Fruit fly (Drosophila melanogaster) whole organism, prepupa: ENCODE results near the gene Pisd.

Experiments used
- Blimp-1 ChIP-seq: fragments of 200-800 bp; sonication (Bioruptor generic); optimal IDR thresholded peaks from 3 replicates; lab custom pipeline; 2017; ENCODE audit warnings: missing biosample characterization, missing genetic modification characterization, mild to moderate bottlenecking, moderate library complexity, missing genetic modification reagents
- CG10631 ChIP-seq: fragments of 200-800 bp; sonication (Bioruptor generic); optimal IDR thresholded peaks from 2 replicates; lab custom pipeline; 2016; ENCODE audit warnings: missing biosample characterization, missing genetic modification characterization
- CG10669 ChIP-seq: fragments of 200-800 bp; sonication (Bioruptor generic); optimal IDR thresholded peaks from 3 replicates; lab custom pipeline; 2018; ENCODE audit warnings: missing biosample characterization, mild to moderate bottlenecking, missing genetic modification characterization, moderate library complexity
- CG11294 ChIP-seq: fragments of 200-800 bp; sonication (Bioruptor generic); IDR thresholded peaks from 2 replicates; pipeline ENCODE4 v1.3.6; 2022; ENCODE audit warnings: missing biosample characterization, missing genetic modification characterization
- CG11762 ChIP-seq: fragments of 200-800 bp; sonication (Bioruptor generic); optimal IDR thresholded peaks from 3 replicates; lab custom pipeline; 2016; ENCODE audit warnings: missing biosample characterization, missing genetic modification characterization; ENCODE audit not compliant: insufficient read depth
- CG15336 ChIP-seq: fragments of 200-800 bp; sonication (Bioruptor generic); IDR thresholded peaks from 2 replicates; pipeline ENCODE4 v1.3.6; 2022; ENCODE audit warnings: missing biosample characterization, missing genetic modification characterization
- CG1621 ChIP-seq: fragments of 200-800 bp; sonication (Bioruptor generic); optimal IDR thresholded peaks from 3 replicates; lab custom pipeline; 2018; ENCODE audit warnings: missing biosample characterization, mild to moderate bottlenecking, missing genetic modification characterization
- CG16779 ChIP-seq: fragments of 200-800 bp; sonication (Bioruptor generic); optimal IDR thresholded peaks from 3 replicates; lab custom pipeline; 2017; ENCODE audit warnings: missing biosample characterization, mild to moderate bottlenecking, missing genetic modification characterization
- CG31627 ChIP-seq: fragments of 200-800 bp; sonication (Bioruptor generic); optimal IDR thresholded peaks from 3 replicates; lab custom pipeline; 2016; ENCODE audit warnings: missing biosample characterization, missing genetic modification characterization
- CG34406 ChIP-seq: fragments of 200-800 bp; sonication (Bioruptor generic); optimal IDR thresholded peaks from 3 replicates; lab custom pipeline; 2016; ENCODE audit warnings: missing biosample characterization, missing genetic modification characterization
- CG3919 ChIP-seq: fragments of 200-800 bp; sonication (Bioruptor generic); optimal IDR thresholded peaks from 3 replicates; lab custom pipeline; 2016; ENCODE audit warnings: missing biosample characterization, missing genetic modification characterization
- CG4318 ChIP-seq: fragments of 200-800 bp; sonication (Bioruptor generic); optimal IDR thresholded peaks from 3 replicates; lab custom pipeline; 2017; ENCODE audit warnings: missing biosample characterization, mild to moderate bottlenecking, missing genetic modification characterization
- CG6276 ChIP-seq: fragments of 200-800 bp; sonication (Bioruptor generic); optimal IDR thresholded peaks from 2 replicates; lab custom pipeline; 2017; ENCODE audit warnings: missing biosample characterization, mild to moderate bottlenecking, missing genetic modification characterization
- CG6792 ChIP-seq: fragments of 200-800 bp; sonication (Bioruptor generic); optimal IDR thresholded peaks from 3 replicates; lab custom pipeline; 2016; ENCODE audit warnings: missing biosample characterization, missing genetic modification characterization
- CG6808 ChIP-seq: fragments of 200-800 bp; sonication (Bioruptor generic); optimal IDR thresholded peaks from 3 replicates; lab custom pipeline; 2017; ENCODE audit warnings: missing biosample characterization, missing genetic modification characterization, mild to moderate bottlenecking, moderate library complexity, missing genetic modification reagents
- CG6854 ChIP-seq: fragments of 200-800 bp; sonication (Bioruptor generic); optimal IDR thresholded peaks from 2 replicates; lab custom pipeline; 2017; ENCODE audit warnings: missing biosample characterization, mild to moderate bottlenecking, missing genetic modification characterization
- CG7368 ChIP-seq: fragments of 200-800 bp; sonication (Bioruptor generic); optimal IDR thresholded peaks from 3 replicates; lab custom pipeline; 2016; ENCODE audit warnings: missing biosample characterization, missing genetic modification characterization
- CG8119 ChIP-seq: fragments of 200-800 bp; sonication (Bioruptor generic); IDR thresholded peaks from 3 replicates; pipeline ENCODE4 v1.3.6; 2022; ENCODE audit warnings: missing biosample characterization, missing genetic modification characterization
- CG8319 ChIP-seq: fragments of 200-800 bp; sonication (Bioruptor generic); optimal IDR thresholded peaks from 3 replicates; lab custom pipeline; 2016; ENCODE audit warnings: missing biosample characterization, missing genetic modification characterization
- CG8632 ChIP-seq: fragments of 200-800 bp; sonication (Bioruptor generic); optimal IDR thresholded peaks from 3 replicates; lab custom pipeline; 2016; ENCODE audit warnings: missing biosample characterization, missing genetic modification characterization
- CG9139 ChIP-seq: fragments of 200-800 bp; sonication (Bioruptor generic); optimal IDR thresholded peaks from 3 replicates; lab custom pipeline; 2017; ENCODE audit warnings: missing biosample characterization, mild to moderate bottlenecking, missing genetic modification characterization
- Eip75B ChIP-seq: fragments of 200-800 bp; sonication (Bioruptor generic); optimal IDR thresholded peaks from 3 replicates; lab custom pipeline; 2016; ENCODE audit warnings: missing biosample characterization, missing genetic modification characterization
- Eip78C ChIP-seq: fragments of 200-800 bp; sonication (Bioruptor generic); peaks from one replicate; lab custom pipeline; 2016; ENCODE audit warnings: missing biosample characterization, missing genetic modification characterization
- Eip93F ChIP-seq: fragments of 200-800 bp; sonication (Bioruptor generic); optimal IDR thresholded peaks from 2 replicates; lab custom pipeline; 2016; ENCODE audit warnings: missing biosample characterization, mild to moderate bottlenecking, missing genetic modification characterization
- Ets21C ChIP-seq: fragments of 200-800 bp; sonication (Bioruptor generic); optimal IDR thresholded peaks from 3 replicates; lab custom pipeline; 2016; ENCODE audit warnings: missing biosample characterization, missing genetic modification characterization
- Ets96B ChIP-seq: fragments of 200-800 bp; optimal IDR thresholded peaks from 2 replicates; lab custom pipeline; 2019; ENCODE audit warnings: missing biosample characterization, mild to moderate bottlenecking, missing genetic modification characterization, moderate library complexity
- Hr39 ChIP-seq: fragments of 200-800 bp; sonication (Bioruptor generic); optimal IDR thresholded peaks from 2 replicates; lab custom pipeline; 2016; ENCODE audit warnings: missing biosample characterization, missing genetic modification characterization
- Lpt ChIP-seq: fragments of 200-800 bp; sonication (Bioruptor generic); optimal IDR thresholded peaks from 3 replicates; lab custom pipeline; 2016; ENCODE audit warnings: missing biosample characterization, missing genetic modification characterization
- Met ChIP-seq: fragments of 200-800 bp; sonication (Bioruptor generic); optimal IDR thresholded peaks from 3 replicates; lab custom pipeline; 2016; ENCODE audit warnings: missing biosample characterization, missing genetic modification characterization
- OdsH ChIP-seq: fragments of 200-800 bp; sonication (Bioruptor generic); optimal IDR thresholded peaks from 3 replicates; lab custom pipeline; 2016; ENCODE audit warnings: missing biosample characterization, missing genetic modification characterization
- Smox ChIP-seq: fragments of 200-800 bp; sonication (Bioruptor generic); optimal IDR thresholded peaks from 3 replicates; lab custom pipeline; 2016; ENCODE audit warnings: missing biosample characterization, missing genetic modification characterization
- Sox102F ChIP-seq: fragments of 200-800 bp; sonication (Bioruptor generic); optimal IDR thresholded peaks from 2 replicates; lab custom pipeline; 2016; ENCODE audit warnings: missing biosample characterization, mild to moderate bottlenecking, missing genetic modification characterization
- Sox14 ChIP-seq: fragments of 200-800 bp; sonication (Bioruptor generic); optimal IDR thresholded peaks from 3 replicates; lab custom pipeline; 2016; ENCODE audit warnings: missing biosample characterization, missing genetic modification characterization
- Sox15 ChIP-seq: fragments of 200-800 bp; sonication (Bioruptor generic); optimal IDR thresholded peaks from 3 replicates; lab custom pipeline; 2016; ENCODE audit warnings: missing biosample characterization, missing genetic modification characterization
- achi ChIP-seq: fragments of 200-800 bp; sonication (Bioruptor generic); optimal IDR thresholded peaks from 3 replicates; lab custom pipeline; 2016; ENCODE audit warnings: missing biosample characterization, missing genetic modification characterization
- acj6 ChIP-seq: fragments of 200-800 bp; sonication (Bioruptor generic); optimal IDR thresholded peaks from 3 replicates; lab custom pipeline; 2016; ENCODE audit warnings: missing biosample characterization, missing genetic modification characterization
- cyc ChIP-seq: fragments of 200-800 bp; sonication (Bioruptor generic); optimal IDR thresholded peaks from 3 replicates; lab custom pipeline; 2016; ENCODE audit warnings: missing biosample characterization, missing genetic modification characterization
- dac ChIP-seq: fragments of 200-800 bp; sonication (Bioruptor generic); optimal IDR thresholded peaks from 2 replicates; lab custom pipeline; 2017; ENCODE audit warnings: missing biosample characterization, mild to moderate bottlenecking, missing genetic modification characterization
- dsx ChIP-seq: fragments of 200-800 bp; optimal IDR thresholded peaks from 3 replicates; lab custom pipeline; 2019; ENCODE audit warnings: missing biosample characterization, mild to moderate bottlenecking, missing genetic modification characterization, moderate library complexity; ENCODE audit not compliant: poor library complexity, severe bottlenecking
- eg ChIP-seq: fragments of 200-800 bp; sonication (Bioruptor generic); IDR thresholded peaks from 3 replicates; pipeline ENCODE4 v1.3.6; 2022; ENCODE audit warnings: missing biosample characterization, missing genetic modification characterization
- esn ChIP-seq: fragments of 200-800 bp; sonication (Bioruptor generic); optimal IDR thresholded peaks from 2 replicates; lab custom pipeline; 2016; ENCODE audit warnings: missing biosample characterization, mild to moderate bottlenecking, missing genetic modification characterization, moderate library complexity
- fd85E ChIP-seq: fragments of 200-800 bp; sonication (Bioruptor generic); optimal IDR thresholded peaks from 3 replicates; lab custom pipeline; 2016; ENCODE audit warnings: missing biosample characterization, missing genetic modification characterization
- fkh ChIP-seq: fragments of 200-800 bp; sonication (Bioruptor generic); optimal IDR thresholded peaks from 3 replicates; lab custom pipeline; 2017; ENCODE audit warnings: missing biosample characterization, mild to moderate bottlenecking, missing genetic modification characterization, moderate library complexity
- lz ChIP-seq: fragments of 200-800 bp; sonication (Bioruptor generic); optimal IDR thresholded peaks from 3 replicates; lab custom pipeline; 2016; ENCODE audit warnings: missing biosample characterization, missing genetic modification characterization
- net ChIP-seq: fragments of 200-800 bp; sonication (Bioruptor generic); optimal IDR thresholded peaks from 3 replicates; lab custom pipeline; 2016; ENCODE audit warnings: missing biosample characterization, missing genetic modification characterization
- pdm3 ChIP-seq: fragments of 200-800 bp; sonication (Bioruptor generic); optimal IDR thresholded peaks from 3 replicates; lab custom pipeline; 2016; ENCODE audit warnings: missing biosample characterization, missing genetic modification characterization
- salr ChIP-seq, 2 experiments: fragments of 200-800 bp; sonication (Bioruptor generic); optimal IDR thresholded peaks; 3 replicates each; lab custom pipeline; 2016 to 2018; ENCODE audit warnings: missing biosample characterization in 2 of 2, missing genetic modification characterization in 2 of 2, mild to moderate bottlenecking in 1 of 2
- ss ChIP-seq, 2 experiments: fragments of 200-800 bp; sonication (Bioruptor generic); optimal IDR thresholded peaks; 2 replicates in 1 of 2; 3 replicates in 1 of 2; lab custom pipeline; 2017 to 2018; ENCODE audit warnings: mild to moderate bottlenecking in 2 of 2, missing biosample characterization in 2 of 2, missing genetic modification characterization in 2 of 2, moderate library complexity in 1 of 2
- svp ChIP-seq: fragments of 200-800 bp; sonication (Bioruptor generic); peaks from one replicate; lab custom pipeline; 2016; ENCODE audit warnings: missing biosample characterization, missing genetic modification characterization
- topi ChIP-seq: fragments of 200-800 bp; sonication (Bioruptor generic); optimal IDR thresholded peaks from 3 replicates; lab custom pipeline; 2016; ENCODE audit warnings: missing biosample characterization, missing genetic modification characterization
- vri ChIP-seq: fragments of 200-800 bp; sonication (Bioruptor generic); optimal IDR thresholded peaks from 3 replicates; lab custom pipeline; 2016; ENCODE audit warnings: missing biosample characterization, mild to moderate bottlenecking, missing genetic modification characterization

Gene Pisd

DNA sequence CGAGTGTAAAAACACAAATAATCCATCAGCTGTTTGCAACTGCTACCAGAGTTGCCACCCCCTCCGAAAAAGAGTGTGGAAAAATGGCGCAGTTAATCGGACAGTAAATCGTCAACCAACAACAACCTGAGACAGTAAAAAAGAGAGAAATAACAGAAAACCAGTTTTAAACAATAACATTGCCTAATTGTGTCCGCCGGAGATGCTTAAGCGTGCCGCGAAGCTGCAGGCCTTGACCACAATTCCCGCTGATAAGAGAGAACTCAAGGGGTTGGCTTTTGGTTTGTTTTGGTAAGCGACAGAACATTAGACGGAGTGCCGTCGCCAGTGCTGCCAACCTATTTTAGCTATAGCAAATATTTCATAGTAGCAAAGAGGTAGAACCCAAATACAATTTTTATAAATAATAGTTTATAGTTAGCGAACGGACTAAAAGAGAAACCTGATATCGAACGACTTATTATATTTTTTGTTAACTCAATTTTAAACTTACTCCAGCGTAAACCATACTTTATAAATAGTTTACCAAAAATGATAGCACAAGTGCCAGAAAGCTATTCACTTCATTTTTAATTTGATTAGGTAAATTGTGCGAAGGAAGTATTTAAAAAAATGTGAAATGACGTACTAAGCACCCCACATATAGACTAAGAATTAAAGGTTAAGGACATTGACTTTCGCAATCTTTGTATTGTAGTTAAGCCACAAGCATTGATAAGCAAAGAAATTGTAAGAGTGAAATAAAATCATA, at the start of gene Pisd, which contains the start of gene Atg6:
Pisd (plus strand) TSS at position 94 of the 751 bp plus-strand sequence.
Atg6 (minus strand) TSS at position 93 of the 751 bp plus-strand sequence.
- TF ChIP-seq CG8119 (GFP tag; lab: Robert Waterston, UW) (no peak), salr (GFP tag; optimal IDR thresholded peaks at IDR 0.05; lab: Kevin White, UChicago) (no peak), CG6276 (GFP tag; lab: Kevin White, UChicago) (no peak), cyc (GFP tag; lab: Kevin White, UChicago) (peak; percentile 14), esn (GFP tag; lab: Kevin White, UChicago) (peak; percentile 43), CG6792 (GFP tag; lab: Kevin White, UChicago) (no peak), Sox15 (GFP tag; lab: Kevin White, UChicago) (no peak), CG11762 (no peak), Met (GFP tag; lab: Kevin White, UChicago) (no peak), CG3919 (peak; percentile 0), CG31627 (GFP tag; lab: Kevin White, UChicago) (peak; percentile 15), Blimp-1 (no peak), Eip93F (GFP tag; lab: Kevin White, UChicago) (no peak), Hr39 (GFP tag; lab: Kevin White, UChicago) (peak; percentile 20), CG6808 (peak; percentile 50), OdsH (no peak), achi (peak; percentile 7), lz (GFP tag; lab: Kevin White, UChicago) (no peak), Lpt (no peak), CG16779 (tag; lab: Kevin White, UChicago) (no peak), CG9139 (no peak), ss (GFP tag; optimal IDR thresholded peaks at IDR 0.05; lab: Kevin White, UChicago) (peak in 1 of 2 experiments; percentile 31), svp (GFP tag; lab: Kevin White, UChicago) (no peak), Eip75B (GFP tag; lab: Kevin White, UChicago) (peak; percentile 11), CG34406 (GFP tag; lab: Kevin White, UChicago) (no peak), pdm3 (GFP tag; lab: Kevin White, UChicago) (no peak), Sox102F (GFP tag; lab: Kevin White, UChicago) (no peak), CG10669 (GFP tag; lab: Kevin White, UChicago) (no peak), CG4318 (GFP tag; lab: Kevin White, UChicago) (no peak), CG8319 (no peak), net (GFP tag; lab: Kevin White, UChicago) (no peak), Ets96B (no peak), eg (GFP tag; lab: Robert Waterston, UW) (no peak), CG10631 (GFP tag; lab: Kevin White, UChicago) (peak; percentile 11), CG6854 (GFP tag; lab: Kevin White, UChicago) (no peak), Smox (GFP tag; lab: Kevin White, UChicago) (no peak), Sox14 (GFP tag; lab: Kevin White, UChicago) (peak; percentile 32), Ets21C (GFP tag; lab: Kevin White, UChicago) (no peak), CG15336 (peak; percentile 9; the same call in 1 of the 2 replicates), CG11294 (no peak), CG1621 (tag; lab: Kevin White, UChicago) (peak; percentile 68), Eip78C (GFP tag; lab: Kevin White, UChicago) (peak; percentile 60), fkh (GFP tag; lab: Kevin White, UChicago) (peak; percentile 65), topi (GFP tag; lab: Kevin White, UChicago) (peak; percentile 5), dsx (GFP tag; lab: Kevin White, UChicago) (peak; percentile 63), vri (GFP tag; lab: Kevin White, UChicago) (peak; percentile 43), fd85E (no peak), CG7368 (GFP tag; lab: Kevin White, UChicago) (no peak), CG8632 (no peak), acj6 (GFP tag; lab: Kevin White, UChicago) (no peak), dac (GFP tag; lab: Kevin White, UChicago) (no peak)
